Worm (Caenorhabditis elegans): ENCODE results near the gene K06A9.3.

DNA sequence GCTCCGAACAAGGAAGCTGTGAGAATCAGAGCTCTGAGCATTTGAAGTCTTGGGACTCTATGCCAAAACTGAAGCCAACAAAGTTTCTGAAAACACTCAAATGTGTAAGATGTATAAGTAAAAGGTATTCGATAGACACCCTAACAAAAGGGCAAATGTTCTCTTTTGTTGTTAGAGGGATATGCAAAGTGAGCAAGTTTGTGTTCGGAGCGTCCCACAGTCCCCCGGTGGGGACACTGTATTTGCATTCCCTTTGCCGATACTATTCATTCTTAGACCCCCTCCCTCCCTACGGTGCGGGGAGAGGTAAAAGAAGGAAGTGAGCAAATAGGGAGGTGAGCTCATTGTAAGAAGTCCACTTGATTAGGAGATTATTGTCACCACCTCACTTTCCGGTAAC lies 37.6 kb downstream of the K06A9.3 start, which contains the start of gene F09E10.6:
- TF ChIP-seq zag-1 (tag; optimal IDR thresholded peaks at IDR 0.05) = no peak
- TF ChIP-seq pha-4 (tag; optimal IDR thresholded peaks at IDR 0.05) = no peak
- no peak for TF ChIP-seq jun-1 (tag; optimal IDR thresholded peaks at IDR 0.05)
- no peak for TF ChIP-seq ztf-11 (tag; optimal IDR thresholded peaks at IDR 0.05)
- TF ChIP-seq unc-62 (GFP tag; optimal IDR thresholded peaks at IDR 0.05) = no peak
- TF ChIP-seq lin-15B (tag; optimal IDR thresholded peaks at IDR 0.05) = no peak
- TF ChIP-seq tbx-2 (tag; optimal IDR thresholded peaks at IDR 0.05) = no peak
- no peak for TF ChIP-seq snpc-4 (tag; optimal IDR thresholded peaks at IDR 0.05)
- TF ChIP-seq unc-39 (tag; optimal IDR thresholded peaks at IDR 0.05) = no peak
- TF ChIP-seq nhr-11 (tag; optimal IDR thresholded peaks at IDR 0.05) = no peak
- TF ChIP-seq nhr-28 (tag; optimal IDR thresholded peaks at IDR 0.05) = no peak

Measured in whole organism, L3 larva.